Worm (Caenorhabditis elegans) whole organism, L4 larva: ENCODE results near the gene clec-255.

Experiments used
- dmd-8 ChIP-seq: fragments of 200-800 bp; sonication (Bioruptor generic); IDR thresholded peaks from 2 replicates; pipeline ENCODE4 v1.3.6; 2022; ENCODE audit warnings: missing genetic modification characterization, missing compliant biosample characterization
- fkh-10 ChIP-seq: fragments of 150-350 bp; optimal IDR thresholded peaks from 2 replicates; lab custom pipeline; 2014; ENCODE audit warnings: missing biosample characterization, missing genetic modification reagents, missing genetic modification characterization
- fos-1 ChIP-seq: fragments of 150-350 bp; optimal IDR thresholded peaks from 2 replicates; lab custom pipeline; 2014; ENCODE audit warnings: missing biosample characterization, missing genetic modification characterization
- nhr-25 ChIP-seq: sonication (generic microtip); optimal IDR thresholded peaks from 2 replicates; lab custom pipeline; 2017; ENCODE audit warnings: missing genetic modification characterization, mild to moderate bottlenecking, missing compliant biosample characterization, antibody characterized with exemption, moderate library complexity, borderline replicate concordance; ENCODE audit not compliant: insufficient read depth
- snpc-4 ChIP-seq: fragments of 150-350 bp; optimal IDR thresholded peaks from 2 replicates; lab custom pipeline; 2014; ENCODE audit warnings: missing biosample characterization, missing genetic modification characterization
- zip-11 ChIP-seq: fragments of 200-800 bp; sonication (Bioruptor generic); IDR thresholded peaks from 2 replicates; pipeline ENCODE4 v1.3.6; 2022; ENCODE audit warnings: missing genetic modification characterization, missing compliant biosample characterization
- ztf-11 ChIP-seq: fragments of 150-350 bp; optimal IDR thresholded peaks from 2 replicates; lab custom pipeline; 2014; ENCODE audit warnings: missing biosample characterization, missing genetic modification characterization

- TF ChIP-seq zip-11 (GFP tag; lab: Robert Waterston, UW) (no peak), snpc-4 (tag; lab: Kevin White, UChicago) (no peak), dmd-8 (GFP tag; lab: Robert Waterston, UW) (no peak), nhr-25 (tag; lab: Kevin White, UChicago) (no peak), ztf-11 (tag; lab: Kevin White, UChicago) (no peak), fkh-10 (GFP tag; lab: Kevin White, UChicago) (no peak), fos-1 (tag; lab: Kevin White, UChicago) (no peak)
Measured at ce11 chrV:18776245-18776737, 5.8 kb upstream of the clec-255 start, which contains the start of gene Y17D7B.4.
